Fruit fly (Drosophila melanogaster) whole organism, embryonic: ENCODE data around the gene Iris.

Experiments used
- C15 ChIP-seq: fragments of 200-800 bp; sonication (Bioruptor generic); IDR thresholded peaks from 3 replicates; pipeline ENCODE4 v1.3.6; 2022; ENCODE audit warnings: missing biosample characterization, missing genetic modification characterization
- CG10147 ChIP-seq: fragments of 200-800 bp; sonication (Bioruptor generic); optimal IDR thresholded peaks from 2 replicates; lab custom pipeline; 2019; ENCODE audit warnings: missing biosample characterization, mild to moderate bottlenecking, missing genetic modification characterization, moderate library complexity
- CG10267 ChIP-seq: fragments of 200-800 bp; sonication (Bioruptor generic); optimal IDR thresholded peaks from 2 replicates; lab custom pipeline; 2018; ENCODE audit warnings: missing biosample characterization, mild to moderate bottlenecking, missing genetic modification characterization, moderate library complexity
- CG10565 ChIP-seq: fragments of 200-800 bp; sonication (Bioruptor generic); optimal IDR thresholded peaks from 3 replicates; lab custom pipeline; 2016; ENCODE audit warnings: missing biosample characterization, mild to moderate bottlenecking, missing genetic modification characterization
- CG11398 ChIP-seq: fragments of 200-800 bp; sonication (Bioruptor generic); optimal IDR thresholded peaks from 2 replicates; lab custom pipeline; 2016; ENCODE audit warnings: missing biosample characterization, missing genetic modification characterization
- CG12942 ChIP-seq: fragments of 200-800 bp; sonication (Bioruptor generic); optimal IDR thresholded peaks from 3 replicates; lab custom pipeline; 2016; ENCODE audit warnings: missing biosample characterization, missing genetic modification characterization
- CG14014 ChIP-seq: fragments of 200-800 bp; sonication (Bioruptor generic); IDR thresholded peaks from 2 replicates; pipeline ENCODE4 v1.3.6; 2022; ENCODE audit warnings: missing biosample characterization, missing genetic modification characterization
- CG14860 ChIP-seq: fragments of 200-800 bp; sonication (Bioruptor generic); IDR thresholded peaks from 3 replicates; pipeline ENCODE4 v1.3.6; 2022; ENCODE audit warnings: missing biosample characterization, missing genetic modification characterization; ENCODE audit not compliant: partially characterized antibody
- CG15479 ChIP-seq: fragments of 200-800 bp; sonication (Bioruptor generic); optimal IDR thresholded peaks from 3 replicates; lab custom pipeline; 2019; ENCODE audit warnings: missing biosample characterization, mild to moderate bottlenecking, missing genetic modification characterization, moderate library complexity
- CG17385 ChIP-seq: fragments of 200-800 bp; sonication (Bioruptor generic); optimal IDR thresholded peaks from 3 replicates; lab custom pipeline; 2018; ENCODE audit warnings: missing biosample characterization, mild to moderate bottlenecking, missing genetic modification characterization
- CG18262 ChIP-seq: fragments of 200-800 bp; optimal IDR thresholded peaks from 3 replicates; lab custom pipeline; 2019; ENCODE audit warnings: missing biosample characterization, mild to moderate bottlenecking, missing genetic modification characterization, moderate library complexity
- CG2875 ChIP-seq: fragments of 200-800 bp; sonication (Bioruptor generic); optimal IDR thresholded peaks from 2 replicates; lab custom pipeline; 2017; ENCODE audit warnings: missing biosample characterization, mild to moderate bottlenecking, missing genetic modification characterization, missing genetic modification reagents
- CG34224 ChIP-seq: fragments of 200-800 bp; sonication (Bioruptor generic); IDR thresholded peaks from 3 replicates; pipeline ENCODE4 v1.3.6; 2022; ENCODE audit warnings: missing biosample characterization, missing genetic modification characterization; ENCODE audit not compliant: partially characterized antibody
- CG3995 ChIP-seq: fragments of 200-800 bp; sonication (Bioruptor generic); optimal IDR thresholded peaks from 3 replicates; lab custom pipeline; 2016; ENCODE audit warnings: missing biosample characterization, missing genetic modification characterization
- CG42726 ChIP-seq: fragments of 200-800 bp; sonication (Bioruptor generic); IDR thresholded peaks from 2 replicates; pipeline ENCODE4 v1.3.6; 2022; ENCODE audit warnings: missing biosample characterization, missing genetic modification characterization; ENCODE audit not compliant: partially characterized antibody
- CG6254 ChIP-seq: fragments of 200-800 bp; sonication (Bioruptor generic); optimal IDR thresholded peaks from 3 replicates; lab custom pipeline; 2017; ENCODE audit warnings: mild to moderate bottlenecking, missing biosample characterization, missing genetic modification reagents, missing genetic modification characterization
- CG6813 ChIP-seq: fragments of 200-800 bp; sonication (Bioruptor generic); optimal IDR thresholded peaks from 2 replicates; lab custom pipeline; 2017; ENCODE audit warnings: missing biosample characterization, missing genetic modification characterization, mild to moderate bottlenecking, moderate library complexity, missing genetic modification reagents
- CG9215 ChIP-seq: fragments of 200-800 bp; sonication (Bioruptor generic); IDR thresholded peaks from 2 replicates; pipeline ENCODE4 v1.3.6; 2022; ENCODE audit warnings: missing biosample characterization, missing genetic modification characterization
- Chrac-16 ChIP-seq: fragments of 200-800 bp; sonication (Bioruptor generic); optimal IDR thresholded peaks from 3 replicates; lab custom pipeline; 2016; ENCODE audit warnings: missing biosample characterization, missing genetic modification characterization
- Doc3 ChIP-seq: fragments of 200-800 bp; sonication (Bioruptor generic); IDR thresholded peaks from 3 replicates; pipeline ENCODE4 v1.3.6; 2022; ENCODE audit warnings: missing biosample characterization, missing genetic modification characterization; ENCODE audit not compliant: partially characterized antibody
- Dref ChIP-seq: fragments of 200-800 bp; sonication (Bioruptor generic); IDR thresholded peaks from 2 replicates; pipeline ENCODE4 v1.3.6; 2022; ENCODE audit warnings: missing biosample characterization, missing genetic modification characterization
- HLH3B ChIP-seq: fragments of 200-800 bp; sonication (Bioruptor generic); IDR thresholded peaks from 2 replicates; pipeline ENCODE4 v1.3.6; 2022; ENCODE audit warnings: missing biosample characterization, missing genetic modification characterization
- Lim3 ChIP-seq: fragments of 200-800 bp; sonication (Bioruptor generic); IDR thresholded peaks from 2 replicates; pipeline ENCODE4 v1.3.6; 2022; ENCODE audit warnings: missing biosample characterization, missing genetic modification characterization
- MBD-R2 ChIP-seq: fragments of 200-800 bp; sonication (Bioruptor generic); IDR thresholded peaks from 2 replicates; pipeline ENCODE4 v1.3.6; 2022; ENCODE audit warnings: missing biosample characterization, missing genetic modification characterization
- Mrtf ChIP-seq: fragments of 200-800 bp; sonication (Bioruptor generic); IDR thresholded peaks from 3 replicates; pipeline ENCODE4 v1.3.6; 2022; ENCODE audit warnings: missing biosample characterization, missing genetic modification characterization
- NC2β ChIP-seq: fragments of 200-800 bp; sonication (Bioruptor generic); optimal IDR thresholded peaks from 2 replicates; lab custom pipeline; 2016; ENCODE audit warnings: missing biosample characterization, missing genetic modification characterization
- PHDP ChIP-seq: fragments of 200-800 bp; sonication (Bioruptor generic); optimal IDR thresholded peaks from 3 replicates; lab custom pipeline; 2018; ENCODE audit warnings: missing biosample characterization, mild to moderate bottlenecking, missing genetic modification characterization, moderate library complexity
- Xrp1 ChIP-seq: fragments of 200-800 bp; sonication (Bioruptor generic); IDR thresholded peaks from 2 replicates; pipeline ENCODE4 v1.3.6; 2022; ENCODE audit warnings: missing biosample characterization, missing genetic modification characterization
- bcd ChIP-seq: fragments of 200-800 bp; sonication (Bioruptor generic); optimal IDR thresholded peaks from 2 replicates; lab custom pipeline; 2017; ENCODE audit warnings: missing biosample characterization, mild to moderate bottlenecking, missing genetic modification characterization
- chinmo ChIP-seq: fragments of 200-800 bp; sonication (Bioruptor generic); IDR thresholded peaks from 4 replicates; pipeline ENCODE4 v1.3.6; 2022; ENCODE audit warnings: missing biosample characterization, missing genetic modification characterization; ENCODE audit not compliant: partially characterized antibody
- corto ChIP-seq: fragments of 200-800 bp; sonication (Bioruptor generic); optimal IDR thresholded peaks from 2 replicates; lab custom pipeline; 2016; ENCODE audit warnings: missing biosample characterization, mild to moderate bottlenecking, missing genetic modification characterization, moderate library complexity
- dati ChIP-seq: fragments of 200-800 bp; sonication (Bioruptor generic); IDR thresholded peaks from 2 replicates; pipeline ENCODE4 v1.3.6; 2022; ENCODE audit warnings: missing biosample characterization, missing genetic modification characterization
- dpn ChIP-seq, 2 experiments: fragments of 200-800 bp; sonication (Bioruptor generic); optimal IDR thresholded peaks; 3 replicates each; lab custom pipeline; 2016; ENCODE audit warnings: missing biosample characterization in 2 of 2, missing genetic modification characterization in 2 of 2
- fd102C ChIP-seq: fragments of 200-800 bp; sonication (Bioruptor generic); optimal IDR thresholded peaks from 2 replicates; lab custom pipeline; 2018; ENCODE audit warnings: missing biosample characterization, mild to moderate bottlenecking, missing genetic modification characterization, moderate library complexity
- fd96Cb ChIP-seq: fragments of 200-800 bp; sonication (Bioruptor generic); optimal IDR thresholded peaks from 2 replicates; lab custom pipeline; 2018; ENCODE audit warnings: missing biosample characterization, mild to moderate bottlenecking, missing genetic modification characterization, moderate library complexity
- fu2 ChIP-seq: fragments of 200-800 bp; sonication (Bioruptor generic); optimal IDR thresholded peaks from 2 replicates; lab custom pipeline; 2016; ENCODE audit warnings: missing biosample characterization, missing genetic modification characterization
- lola ChIP-seq, 3 experiments: fragments of >200 bp in 2 of 3; fragments of 200-800 bp in 1 of 3; sonication (Bioruptor generic) in 1 of 3; optimal IDR thresholded peaks; 2 replicates each; lab custom pipeline; 2017 to 2019; ENCODE audit warnings: missing biosample characterization in 3 of 3, missing genetic modification characterization in 3 of 3, mild to moderate bottlenecking in 1 of 3, moderate library complexity in 1 of 3
- oc ChIP-seq: fragments of 200-800 bp; sonication (Bioruptor generic); optimal IDR thresholded peaks from 2 replicates; lab custom pipeline; 2018; ENCODE audit warnings: missing biosample characterization, mild to moderate bottlenecking, missing genetic modification characterization, moderate library complexity
- p53 ChIP-seq: fragments of 200-800 bp; sonication (Bioruptor generic); optimal IDR thresholded peaks from 2 replicates; lab custom pipeline; 2016; ENCODE audit warnings: missing biosample characterization, missing genetic modification characterization
- pfk ChIP-seq: fragments of 200-800 bp; sonication (Bioruptor generic); optimal IDR thresholded peaks from 2 replicates; lab custom pipeline; 2018; ENCODE audit warnings: missing biosample characterization, mild to moderate bottlenecking, missing genetic modification characterization, moderate library complexity
- ro ChIP-seq: fragments of 200-800 bp; sonication (Bioruptor generic); IDR thresholded peaks from 2 replicates; pipeline ENCODE4 v1.3.6; 2022; ENCODE audit warnings: missing biosample characterization, missing genetic modification characterization
- run ChIP-seq: fragments of 200-800 bp; sonication (Bioruptor generic); optimal IDR thresholded peaks from 3 replicates; lab custom pipeline; 2018; ENCODE audit warnings: missing biosample characterization, mild to moderate bottlenecking, missing genetic modification characterization
- sc ChIP-seq, 3 experiments: fragments of >200 bp in 2 of 3; fragments of 200-800 bp in 1 of 3; sonication (Bioruptor generic) in 1 of 3; optimal IDR thresholded peaks; 2 replicates in 2 of 3; 3 replicates in 1 of 3; lab custom pipeline; 2017; ENCODE audit warnings: mild to moderate bottlenecking in 1 of 3, missing biosample characterization in 1 of 3, missing genetic modification characterization in 1 of 3, missing genetic modification reagents in 1 of 3
- sd ChIP-seq: fragments of 200-800 bp; sonication (Bioruptor generic); optimal IDR thresholded peaks from 3 replicates; lab custom pipeline; 2018; ENCODE audit warnings: missing biosample characterization, mild to moderate bottlenecking, missing genetic modification characterization, moderate library complexity
- so ChIP-seq: fragments of 200-800 bp; sonication (Bioruptor generic); IDR thresholded peaks from 3 replicates; pipeline ENCODE4 v1.3.6; 2022; ENCODE audit warnings: missing biosample characterization, missing genetic modification characterization
- twi ChIP-seq: fragments of 200-800 bp; optimal IDR thresholded peaks from 2 replicates; lab custom pipeline; 2019; ENCODE audit warnings: missing biosample characterization, mild to moderate bottlenecking, missing genetic modification characterization, moderate library complexity
- tx ChIP-seq: fragments of 200-800 bp; sonication (Bioruptor generic); optimal IDR thresholded peaks from 2 replicates; lab custom pipeline; 2016; ENCODE audit warnings: missing biosample characterization, missing genetic modification characterization
- vfl ChIP-seq: fragments of 200-800 bp; sonication (Bioruptor generic); optimal IDR thresholded peaks from 2 replicates; lab custom pipeline; 2016; ENCODE audit warnings: missing biosample characterization, missing genetic modification characterization

Iris gene

DNA sequence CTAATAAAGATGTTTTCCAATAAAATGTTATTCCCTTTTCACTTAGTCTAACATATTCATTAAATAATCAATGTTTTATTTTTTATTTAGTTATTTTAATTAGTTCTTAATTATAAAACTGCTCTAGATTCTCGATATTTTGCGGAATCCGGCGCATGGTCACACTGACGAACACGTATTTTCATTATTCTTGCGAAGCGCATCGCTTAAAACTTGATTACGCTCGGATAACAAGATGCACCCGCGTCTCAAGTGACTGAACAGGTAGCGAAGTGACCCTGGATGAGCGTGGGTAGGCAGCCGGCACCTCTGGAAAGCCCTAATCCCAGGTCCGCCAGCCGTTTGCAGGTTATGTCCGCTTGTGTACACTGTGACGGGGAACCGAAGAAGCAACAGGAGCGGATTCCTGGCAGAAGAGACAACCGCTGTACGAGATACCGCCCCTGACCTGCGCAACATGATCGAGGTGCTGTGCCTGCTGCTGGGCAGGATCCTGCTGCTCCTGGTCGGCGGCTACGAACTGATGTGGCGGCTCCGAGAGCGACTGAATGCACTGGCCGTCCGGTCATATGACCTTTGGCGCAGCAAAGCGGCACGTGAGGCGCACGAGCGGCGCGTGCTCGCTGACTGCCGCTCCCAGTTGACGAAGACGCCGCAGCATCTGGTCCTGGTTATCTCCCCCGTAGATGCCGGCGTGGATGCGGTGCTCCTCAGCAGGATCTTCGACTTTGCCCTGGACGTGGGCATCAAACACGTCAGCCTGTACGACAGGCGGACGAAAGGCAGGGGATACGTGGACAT, 24.8 kb upstream of the Iris start, which contains the start of gene Tango14 (continued):
- no peak for TF ChIP-seq corto (GFP tag; lab: Kevin White, UChicago)
- TF ChIP-seq so (GFP tag; lab: Robert Waterston, UW), result no peak
- no peak for TF ChIP-seq Dref (GFP tag; lab: Robert Waterston, UW)
- no peak for TF ChIP-seq CG10147 (GFP tag; lab: Kevin White, UChicago)
- TF ChIP-seq CG10565, result no peak
- no peak for TF ChIP-seq p53 (GFP tag; lab: Kevin White, UChicago)
- no peak for TF ChIP-seq ro (GFP tag; lab: Robert Waterston, UW)
- TF ChIP-seq MBD-R2 (GFP tag; lab: Robert Waterston, UW), result peak; percentile 55
- no peak for TF ChIP-seq PHDP
- no peak for TF ChIP-seq HLH3B
- no peak for TF ChIP-seq run (tag; lab: Kevin White, UChicago)
- no peak for TF ChIP-seq fd96Cb (tag; lab: Kevin White, UChicago)
- TF ChIP-seq CG2875 (GFP tag; lab: Kevin White, UChicago), result no peak
- no peak for TF ChIP-seq C15 (GFP tag; lab: Robert Waterston, UW)
- TF ChIP-seq vfl (GFP tag; lab: Kevin White, UChicago), result no peak
- TF ChIP-seq CG14014 (GFP tag; lab: Robert Waterston, UW), result no peak
- peak; percentile 14 for TF ChIP-seq CG3995 (GFP tag; lab: Kevin White, UChicago)
- no peak for TF ChIP-seq Lim3 (GFP tag; lab: Robert Waterston, UW)
- TF ChIP-seq Chrac-16 (GFP tag; lab: Kevin White, UChicago), result no peak
- no peak for TF ChIP-seq twi
- no peak for TF ChIP-seq CG14860 (GFP tag; lab: Robert Waterston, UW)
- TF ChIP-seq fd102C, result no peak
- peak in 1 of 3 experiments; percentile 14 for TF ChIP-seq lola (GFP tag; optimal IDR thresholded peaks at IDR 0.05; lab: Kevin White, UChicago)
- TF ChIP-seq CG17385 (GFP tag; lab: Kevin White, UChicago), result no peak
- TF ChIP-seq Xrp1 (GFP tag; lab: Robert Waterston, UW), result no peak
- TF ChIP-seq sd (tag; lab: Kevin White, UChicago), result peak; percentile 96
- 0 out of 4 replicates have a peak, but pooled peaks have one; percentile 34 for TF ChIP-seq chinmo (GFP tag; lab: Robert Waterston, UW)
- no peak for TF ChIP-seq CG15479 (GFP tag; lab: Kevin White, UChicago)
- TF ChIP-seq NC2β (GFP tag; lab: Kevin White, UChicago), result no peak
- no peak for TF ChIP-seq CG42726 (GFP tag; lab: Robert Waterston, UW)
- no peak for TF ChIP-seq bcd (GFP tag; lab: Kevin White, UChicago)
- TF ChIP-seq CG6254 (GFP tag; lab: Kevin White, UChicago), result no peak
- peak; percentile 12 for TF ChIP-seq CG18262 (tag; lab: Kevin White, UChicago)
- TF ChIP-seq dpn (GFP tag; optimal IDR thresholded peaks at IDR 0.05; lab: Kevin White, UChicago), result no peak
- no peak for TF ChIP-seq Mrtf (GFP tag; lab: Robert Waterston, UW)
- no peak for TF ChIP-seq oc (tag; lab: Kevin White, UChicago)
- TF ChIP-seq Doc3 (GFP tag; lab: Robert Waterston, UW), result no peak
- no peak for TF ChIP-seq CG34224 (GFP tag; lab: Robert Waterston, UW)
- TF ChIP-seq CG11398 (GFP tag; lab: Kevin White, UChicago), result no peak
- TF ChIP-seq CG9215 (GFP tag; lab: Robert Waterston, UW), result no peak
- TF ChIP-seq pfk, result no peak
- no peak for TF ChIP-seq dati
- TF ChIP-seq tx (GFP tag; lab: Kevin White, UChicago), result no peak
- TF ChIP-seq fu2 (GFP tag; lab: Kevin White, UChicago), result no peak
- no peak for TF ChIP-seq CG10267
- TF ChIP-seq CG6813, result no peak
- no peak for TF ChIP-seq sc (optimal IDR thresholded peaks at IDR 0.05; lab: Kevin White, UChicago)
- TF ChIP-seq sc (GFP tag; optimal IDR thresholded peaks at IDR 0.05; lab: Kevin White, UChicago), result no peak
- TF ChIP-seq CG12942 (GFP tag; lab: Kevin White, UChicago), result no peak
